Fruit fly (Drosophila melanogaster): ENCODE results near the gene Nedd4.

Gene Nedd4

dm6 chr3L:17513893-17514616, 15.8 kb upstream of the Nedd4 start, which contains the start of the genes U4-U6-60K and CG7564 (continued):
- TF ChIP-seq prd (optimal IDR thresholded peaks at IDR 0.05) = no peak
- peak; percentile 58; the same call in 2 of the 3 replicates for TF ChIP-seq prd (GFP tag; IDR thresholded peaks at IDR 0.05)
- peak; percentile 29 for TF ChIP-seq Oli (tag; optimal IDR thresholded peaks at IDR 0.05)
- TF ChIP-seq peb (GFP tag; IDR thresholded peaks at IDR 0.05) = no peak
- TF ChIP-seq dysf (GFP tag; IDR thresholded peaks at IDR 0.05) = peak; percentile 68; the same call in 1 of the 3 replicates
- TF ChIP-seq CG17186 (GFP tag; optimal IDR thresholded peaks at IDR 0.05) = peak; percentile 37
- peak; percentile 42 for TF ChIP-seq Chrac-16 (GFP tag; optimal IDR thresholded peaks at IDR 0.05)
- peak; percentile 54 for TF ChIP-seq CG18262 (tag; optimal IDR thresholded peaks at IDR 0.05)
- no peak for TF ChIP-seq Sox100B (GFP tag; optimal IDR thresholded peaks at IDR 0.05)
- peak; percentile 60 for TF ChIP-seq kni (GFP tag; optimal IDR thresholded peaks at IDR 0.05)
- 0 out of 2 replicates have a peak, but pooled peaks have one; percentile 27 for TF ChIP-seq MBD-R2 (GFP tag; IDR thresholded peaks at IDR 0.05)
- peak; percentile 24; the same call in 1 of the 3 replicates for TF ChIP-seq jigr1 (GFP tag; IDR thresholded peaks at IDR 0.05)
- TF ChIP-seq CG8478 (optimal IDR thresholded peaks at IDR 0.05) = no peak
- TF ChIP-seq CG18764 (GFP tag; optimal IDR thresholded peaks at IDR 0.05) = peak; percentile 37
- no peak for TF ChIP-seq TFAM (GFP tag; optimal IDR thresholded peaks at IDR 0.05)
- TF ChIP-seq exex (tag; optimal IDR thresholded peaks at IDR 0.05) = peak; percentile 25
- TF ChIP-seq CG15479 (GFP tag; optimal IDR thresholded peaks at IDR 0.05) = no peak
- TF ChIP-seq sr (GFP tag; IDR thresholded peaks at IDR 0.05) = no peak
- TF ChIP-seq CG31388 (GFP tag; optimal IDR thresholded peaks at IDR 0.05) = no peak
- no peak for TF ChIP-seq gcm (GFP tag; optimal IDR thresholded peaks at IDR 0.05)
- no peak for TF ChIP-seq rib (GFP tag; IDR thresholded peaks at IDR 0.05)
- TF ChIP-seq CG30020 (tag; optimal IDR thresholded peaks at IDR 0.05) = peak; percentile 63
- TF ChIP-seq gem (tag; optimal IDR thresholded peaks at IDR 0.05) = no peak
- TF ChIP-seq tin (GFP tag; optimal IDR thresholded peaks at IDR 0.05) = peak; percentile 71
- no peak for TF ChIP-seq bigmax (GFP tag; optimal IDR thresholded peaks at IDR 0.05)
- TF ChIP-seq h (optimal IDR thresholded peaks at IDR 0.05) = no peak
- no peak for TF ChIP-seq Lim3 (GFP tag; IDR thresholded peaks at IDR 0.05)
- peak; percentile 95 for TF ChIP-seq CG14860 (GFP tag; IDR thresholded peaks at IDR 0.05; ENCODE audit: partially characterized antibody)
- peak; percentile 90 for TF ChIP-seq tna (GFP tag; IDR thresholded peaks at IDR 0.05; ENCODE audit: partially characterized antibody)
- TF ChIP-seq BtbVII (GFP tag; optimal IDR thresholded peaks at IDR 0.05) = no peak
- peak; percentile 20 for TF ChIP-seq Hmx (GFP tag; optimal IDR thresholded peaks at IDR 0.05)
- peak; percentile 97 for TF ChIP-seq Bgb (GFP tag; IDR thresholded peaks at IDR 0.05; ENCODE audit: partially characterized antibody)
- TF ChIP-seq pfk (GFP tag; optimal IDR thresholded peaks at IDR 0.05) = no peak
- no peak for TF ChIP-seq tap (tag; optimal IDR thresholded peaks at IDR 0.05)
- peak; percentile 62 for TF ChIP-seq CG2116 (GFP tag; optimal IDR thresholded peaks at IDR 0.05)
- TF ChIP-seq ewg (GFP tag; optimal IDR thresholded peaks at IDR 0.05) = peak; percentile 51
- TF ChIP-seq CG6254 (GFP tag; optimal IDR thresholded peaks at IDR 0.05) = no peak
- peak; percentile 54 for TF ChIP-seq ssp (GFP tag; IDR thresholded peaks at IDR 0.05)
- TF ChIP-seq sug (tag; optimal IDR thresholded peaks at IDR 0.05) = peak; percentile 74
- no peak for TF ChIP-seq Dp (GFP tag; optimal IDR thresholded peaks at IDR 0.05)
- peak; percentile 45 for TF ChIP-seq Ets97D (GFP tag; optimal IDR thresholded peaks at IDR 0.05)
- TF ChIP-seq wor (GFP tag; IDR thresholded peaks at IDR 0.05) = no peak
- peak; percentile 16 for TF ChIP-seq psq (GFP tag; optimal IDR thresholded peaks at IDR 0.05)
- TF ChIP-seq Antp (GFP tag; optimal IDR thresholded peaks at IDR 0.05) = peak; percentile 53
- no peak; the same call in 1 of the 2 replicates for TF ChIP-seq CG14014 (GFP tag; IDR thresholded peaks at IDR 0.05)
- peak; percentile 18 for TF ChIP-seq Fer3 (tag; optimal IDR thresholded peaks at IDR 0.05)
- TF ChIP-seq Taf1 (GFP tag; IDR thresholded peaks at IDR 0.05) = 0 out of 2 replicates have a peak, but pooled peaks have one; percentile 33
- peak; percentile 80; the same call in 3 of the 4 replicates for TF ChIP-seq Gug (GFP tag; IDR thresholded peaks at IDR 0.05)
- TF ChIP-seq B-H2 (GFP tag; optimal IDR thresholded peaks at IDR 0.05) = peak; percentile 33
- TF ChIP-seq CG7271 (tag; optimal IDR thresholded peaks at IDR 0.05) = no peak
